Worm (Caenorhabditis elegans) whole organism, early embryonic: ENCODE data around the gene F09G8.7.

Source experiments
- aly-1 ChIP-seq: sonication (generic microtip); optimal IDR thresholded peaks from 2 replicates; lab custom pipeline; 2016; ENCODE audit warnings: missing genetic modification characterization, missing compliant biosample characterization
- ama-1 ChIP-seq: fragments of 150-350 bp; optimal IDR thresholded peaks from 2 replicates; lab custom pipeline; 2014
- ceh-13 ChIP-seq: fragments of 200-800 bp; sonication (Bioruptor generic); optimal IDR thresholded peaks from 2 replicates; lab custom pipeline; 2018; ENCODE audit warnings: mild to moderate bottlenecking, missing genetic modification characterization, missing compliant biosample characterization
- ets-7 ChIP-seq: sonication (generic microtip); optimal IDR thresholded peaks from 2 replicates; lab custom pipeline; 2016; ENCODE audit warnings: missing genotype, missing genetic modification characterization, missing compliant biosample characterization
- flt-1 ChIP-seq: fragments of 200-800 bp; sonication (Bioruptor generic); IDR thresholded peaks from 2 replicates; pipeline ENCODE4 v1.3.6; 2022; ENCODE audit warnings: missing genetic modification characterization, missing compliant biosample characterization
- hmbx-1 ChIP-seq: sonication (generic microtip); optimal IDR thresholded peaks from 2 replicates; lab custom pipeline; 2016; ENCODE audit warnings: mild to moderate bottlenecking, missing genetic modification characterization, missing compliant biosample characterization
- hnd-1 ChIP-seq: sonication (generic microtip); optimal IDR thresholded peaks from 2 replicates; lab custom pipeline; 2016; ENCODE audit warnings: missing genetic modification characterization, missing compliant biosample characterization
- sea-1 ChIP-seq: fragments of 200-800 bp; sonication (Bioruptor generic); conservative IDR thresholded peaks from 2 replicates; pipeline ENCODE4 v1.3.6; 2022; ENCODE audit warnings: missing genetic modification characterization, missing compliant biosample characterization
- tbx-37 ChIP-seq: fragments of 200-800 bp; sonication (Bioruptor generic); conservative IDR thresholded peaks from 2 replicates; pipeline ENCODE4 v1.3.6; 2022; ENCODE audit warnings: missing genetic modification reagents, missing genetic modification characterization, missing compliant biosample characterization
- tra-4 ChIP-seq: sonication (generic microtip); optimal IDR thresholded peaks from 2 replicates; lab custom pipeline; 2017; ENCODE audit warnings: missing genetic modification characterization, missing compliant biosample characterization

DNA sequence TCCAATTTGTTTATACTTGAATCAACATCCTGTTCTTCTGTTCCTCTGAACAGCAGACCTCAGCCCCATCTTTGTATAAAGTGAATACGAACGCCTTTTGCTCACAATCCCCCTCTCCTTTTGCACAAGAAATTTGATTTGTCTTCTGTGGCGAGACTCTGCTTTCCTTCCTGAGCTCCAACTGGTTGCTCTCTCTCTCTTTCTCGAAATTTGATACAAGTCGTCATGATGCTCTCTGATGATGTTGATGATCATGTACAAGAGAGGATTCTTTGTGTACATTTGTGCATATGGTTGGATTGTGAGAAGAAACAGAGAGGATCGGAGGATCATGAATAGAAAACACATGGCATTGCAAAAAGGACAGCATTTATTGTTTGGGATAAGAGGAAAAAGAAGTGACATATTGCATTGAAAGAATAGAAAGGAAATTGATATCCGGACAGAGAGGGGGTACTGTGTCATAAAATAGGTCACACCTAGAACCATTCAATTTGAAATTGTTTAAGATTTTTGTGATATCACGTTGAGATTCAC lies 32.8 kb upstream of the F09G8.7 start:
- TF ChIP-seq hmbx-1 (tag; lab: Kevin White, UChicago) (no peak), hnd-1 (tag; lab: Kevin White, UChicago) (no peak), flt-1 (no peak), aly-1 (tag; lab: Kevin White, UChicago) (no peak), ets-7 (tag; lab: Kevin White, UChicago) (no peak), ceh-13 (GFP tag; lab: Kevin White, UChicago) (no peak), sea-1 (GFP tag; lab: Robert Waterston, UW) (no peak), ama-1 (lab: Kevin White, UChicago) (no peak), tbx-37 (GFP tag; lab: Robert Waterston, UW) (no peak), tra-4 (tag; lab: Kevin White, UChicago) (no peak)
